Worm (Caenorhabditis elegans): Measurements from ENCODE around the gene cnnm-3.

DNA sequence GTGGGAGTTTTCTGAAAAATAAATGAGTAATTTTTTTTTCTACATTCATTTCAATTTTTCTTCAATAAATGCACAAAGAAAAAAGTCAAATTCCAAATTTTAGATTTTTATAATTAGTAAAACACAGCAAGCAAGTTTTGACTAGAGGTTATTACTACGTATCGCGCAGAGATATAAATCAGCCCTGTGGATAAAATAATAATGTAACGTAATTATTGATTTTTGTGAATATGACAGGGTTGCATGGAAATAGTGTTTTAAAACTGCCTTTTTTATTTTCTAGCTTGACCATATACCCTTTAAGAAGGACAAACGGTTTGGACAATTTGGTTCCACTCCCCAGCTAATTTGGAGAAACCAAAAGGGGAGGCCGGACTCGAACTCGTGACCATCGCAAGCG lies 49.3 kb downstream of the cnnm-3 start:
- TF ChIP-seq fos-1 (tag; optimal IDR thresholded peaks at IDR 0.05) (no peak), ama-1 (optimal IDR thresholded peaks at IDR 0.05) (no peak), R02D3.7 (tag; optimal IDR thresholded peaks at IDR 0.05) (no peak), nhr-237 (tag; optimal IDR thresholded peaks at IDR 0.05) (no peak), nhr-11 (tag; optimal IDR thresholded peaks at IDR 0.05) (no peak), elt-3 (tag; optimal IDR thresholded peaks at IDR 0.05) (no peak), nhr-6 (tag; optimal IDR thresholded peaks at IDR 0.05) (no peak), aly-2 (tag; optimal IDR thresholded peaks at IDR 0.05) (no peak), nhr-25 (tag; optimal IDR thresholded peaks at IDR 0.05) (no peak), mab-5 (tag; optimal IDR thresholded peaks at IDR 0.05) (no peak), F13H6.1 (tag; optimal IDR thresholded peaks at IDR 0.05) (no peak)
